Fruit fly (Drosophila melanogaster) whole organism, embryonic: Measurements from ENCODE around the gene CG32192.

Experiments used
- Atf6 ChIP-seq: fragments of 200-800 bp; sonication (Bioruptor generic); IDR thresholded peaks from 2 replicates; pipeline ENCODE4 v1.3.6; 2022; ENCODE audit warnings: missing biosample characterization, missing genetic modification characterization
- CG10209 ChIP-seq: fragments of 200-800 bp; sonication (Bioruptor generic); optimal IDR thresholded peaks from 3 replicates; lab custom pipeline; 2017; ENCODE audit warnings: missing biosample characterization, mild to moderate bottlenecking, missing genetic modification characterization, missing genetic modification reagents
- CG10654 ChIP-seq: fragments of 200-800 bp; sonication (Bioruptor generic); optimal IDR thresholded peaks from 2 replicates; lab custom pipeline; 2016; ENCODE audit warnings: missing biosample characterization, missing genetic modification characterization
- CG12769 ChIP-seq: fragments of 200-800 bp; sonication (Bioruptor generic); optimal IDR thresholded peaks from 2 replicates; lab custom pipeline; 2019; ENCODE audit warnings: missing biosample characterization, mild to moderate bottlenecking, missing genetic modification characterization, moderate library complexity
- CG13894 ChIP-seq: fragments of 200-800 bp; sonication (Bioruptor generic); optimal IDR thresholded peaks from 3 replicates; lab custom pipeline; 2018; ENCODE audit warnings: missing biosample characterization, mild to moderate bottlenecking, missing genetic modification characterization, moderate library complexity
- CG2199 ChIP-seq: fragments of 200-800 bp; sonication (Bioruptor generic); IDR thresholded peaks from 3 replicates; pipeline ENCODE4 v1.3.6; 2022; ENCODE audit warnings: missing biosample characterization, missing genetic modification characterization
- CG30431 ChIP-seq: fragments of 200-800 bp; sonication (Bioruptor generic); optimal IDR thresholded peaks from 2 replicates; lab custom pipeline; 2017; ENCODE audit warnings: missing biosample characterization, missing genetic modification characterization
- CG34224 ChIP-seq: fragments of 200-800 bp; sonication (Bioruptor generic); IDR thresholded peaks from 3 replicates; pipeline ENCODE4 v1.3.6; 2022; ENCODE audit warnings: missing biosample characterization, missing genetic modification characterization; ENCODE audit not compliant: partially characterized antibody
- CG3995 ChIP-seq: fragments of 200-800 bp; sonication (Bioruptor generic); optimal IDR thresholded peaks from 3 replicates; lab custom pipeline; 2016; ENCODE audit warnings: missing biosample characterization, missing genetic modification characterization
- CG4617 ChIP-seq: fragments of 200-800 bp; sonication (Bioruptor generic); optimal IDR thresholded peaks from 3 replicates; lab custom pipeline; 2016; ENCODE audit warnings: missing biosample characterization, missing genetic modification characterization, borderline replicate concordance
- CG6254 ChIP-seq: fragments of 200-800 bp; sonication (Bioruptor generic); optimal IDR thresholded peaks from 3 replicates; lab custom pipeline; 2017; ENCODE audit warnings: mild to moderate bottlenecking, missing biosample characterization, missing genetic modification reagents, missing genetic modification characterization
- CG7745 ChIP-seq: fragments of 200-800 bp; sonication (Bioruptor generic); optimal IDR thresholded peaks from 2 replicates; lab custom pipeline; 2018; ENCODE audit warnings: missing biosample characterization, mild to moderate bottlenecking, missing genetic modification characterization, moderate library complexity
- CG8281 ChIP-seq: fragments of 200-800 bp; sonication (Bioruptor generic); optimal IDR thresholded peaks from 2 replicates; lab custom pipeline; 2018; ENCODE audit warnings: missing biosample characterization, mild to moderate bottlenecking, missing genetic modification characterization, moderate library complexity
- CG8290 ChIP-seq, 3 experiments: fragments of 200-800 bp; sonication (Bioruptor generic); optimal IDR thresholded peaks; 2 replicates each; lab custom pipeline; 2016 to 2019; ENCODE audit warnings: missing biosample characterization in 3 of 3, missing genetic modification characterization in 3 of 3, mild to moderate bottlenecking in 2 of 3, moderate library complexity in 1 of 3
- CG8924 ChIP-seq: fragments of 200-800 bp; optimal IDR thresholded peaks from 3 replicates; lab custom pipeline; 2019; ENCODE audit warnings: missing biosample characterization, mild to moderate bottlenecking, missing genetic modification characterization, moderate library complexity
- CG8944 ChIP-seq: fragments of 200-800 bp; sonication (Bioruptor generic); optimal IDR thresholded peaks from 3 replicates; lab custom pipeline; 2016; ENCODE audit warnings: missing biosample characterization, missing genetic modification characterization
- CTCF ChIP-seq: fragments of 200-800 bp; sonication (Bioruptor generic); optimal IDR thresholded peaks from 2 replicates; lab custom pipeline; 2017; ENCODE audit warnings: missing biosample characterization, mild to moderate bottlenecking, missing genetic modification characterization, moderate library complexity
- CkIIα-i1 ChIP-seq: fragments of 200-800 bp; sonication (Bioruptor generic); IDR thresholded peaks from 2 replicates; pipeline ENCODE4 v1.3.6; 2022; ENCODE audit warnings: missing biosample characterization, missing genetic modification characterization
- Fer3 ChIP-seq: fragments of 200-800 bp; sonication (Bioruptor generic); optimal IDR thresholded peaks from 2 replicates; lab custom pipeline; 2018; ENCODE audit warnings: missing biosample characterization, mild to moderate bottlenecking, missing genetic modification characterization, moderate library complexity
- H15 ChIP-seq: fragments of 200-800 bp; sonication (Bioruptor generic); IDR thresholded peaks from 3 replicates; pipeline ENCODE4 v1.3.6; 2022; ENCODE audit warnings: missing biosample characterization, missing genetic modification characterization
- Hmr ChIP-seq: fragments of 200-800 bp; sonication (Bioruptor generic); optimal IDR thresholded peaks from 3 replicates; lab custom pipeline; 2017; ENCODE audit warnings: mild to moderate bottlenecking, missing biosample characterization, missing genetic modification reagents, missing genetic modification characterization
- Lhr ChIP-seq: fragments of 200-800 bp; sonication (Bioruptor generic); optimal IDR thresholded peaks from 3 replicates; lab custom pipeline; 2017; ENCODE audit warnings: mild to moderate bottlenecking, missing biosample characterization, missing genetic modification reagents, missing genetic modification characterization
- Spps ChIP-seq: fragments of 200-800 bp; sonication (Bioruptor generic); optimal IDR thresholded peaks from 2 replicates; lab custom pipeline; 2018; ENCODE audit warnings: missing biosample characterization, mild to moderate bottlenecking, missing genetic modification characterization
- Vsx1 ChIP-seq: fragments of 200-800 bp; sonication (Bioruptor generic); optimal IDR thresholded peaks from 2 replicates; lab custom pipeline; 2017; ENCODE audit warnings: missing biosample characterization, mild to moderate bottlenecking, missing genetic modification characterization, missing genetic modification reagents
- Xrp1 ChIP-seq: fragments of 200-800 bp; sonication (Bioruptor generic); IDR thresholded peaks from 2 replicates; pipeline ENCODE4 v1.3.6; 2022; ENCODE audit warnings: missing biosample characterization, missing genetic modification characterization
- ap ChIP-seq: fragments of 200-800 bp; sonication (Bioruptor generic); IDR thresholded peaks from 2 replicates; pipeline ENCODE4 v1.3.6; 2022; ENCODE audit warnings: missing biosample characterization, missing genetic modification characterization
- caup ChIP-seq: fragments of 200-800 bp; sonication (Bioruptor generic); optimal IDR thresholded peaks from 3 replicates; lab custom pipeline; 2017; ENCODE audit warnings: missing biosample characterization, mild to moderate bottlenecking, missing genetic modification characterization, moderate library complexity; ENCODE audit not compliant: severe bottlenecking
- cwo ChIP-seq: fragments of 200-800 bp; sonication (Bioruptor generic); optimal IDR thresholded peaks from 3 replicates; lab custom pipeline; 2017; ENCODE audit warnings: missing biosample characterization, missing genetic modification characterization, mild to moderate bottlenecking, moderate library complexity, missing genetic modification reagents
- danr ChIP-seq: fragments of 200-800 bp; sonication (Bioruptor generic); IDR thresholded peaks from 2 replicates; pipeline ENCODE4 v1.3.6; 2022; ENCODE audit warnings: missing biosample characterization, missing genetic modification characterization
- dati ChIP-seq: fragments of 200-800 bp; sonication (Bioruptor generic); IDR thresholded peaks from 2 replicates; pipeline ENCODE4 v1.3.6; 2022; ENCODE audit warnings: missing biosample characterization, missing genetic modification characterization
- ewg ChIP-seq: fragments of 200-800 bp; sonication (Bioruptor generic); optimal IDR thresholded peaks from 3 replicates; lab custom pipeline; 2017; ENCODE audit warnings: mild to moderate bottlenecking, missing biosample characterization, missing genetic modification reagents, missing genetic modification characterization
- ftz-f1 ChIP-seq: fragments of 200-800 bp; sonication (Bioruptor generic); optimal IDR thresholded peaks from 2 replicates; lab custom pipeline; 2016; ENCODE audit warnings: missing biosample characterization, missing genetic modification characterization
- gcm2 ChIP-seq: fragments of 200-800 bp; sonication (Bioruptor generic); optimal IDR thresholded peaks from 2 replicates; lab custom pipeline; 2016; ENCODE audit warnings: missing biosample characterization, missing genetic modification characterization
- hth ChIP-seq: fragments of >200 bp; optimal IDR thresholded peaks from 2 replicates; lab custom pipeline; 2017; ENCODE audit warnings: inconsistent platforms
- mirr ChIP-seq: fragments of 200-800 bp; sonication (Bioruptor generic); optimal IDR thresholded peaks from 3 replicates; lab custom pipeline; 2018; ENCODE audit warnings: missing biosample characterization, mild to moderate bottlenecking, missing genetic modification characterization
- nom ChIP-seq: fragments of 200-800 bp; sonication (Bioruptor generic); optimal IDR thresholded peaks from 2 replicates; lab custom pipeline; 2017; ENCODE audit warnings: missing biosample characterization, missing genetic modification characterization, mild to moderate bottlenecking, moderate library complexity, missing genetic modification reagents
- odd ChIP-seq: fragments of 200-800 bp; sonication (Bioruptor generic); optimal IDR thresholded peaks from 2 replicates; lab custom pipeline; 2017; ENCODE audit warnings: missing biosample characterization, mild to moderate bottlenecking, missing genetic modification characterization
- otp ChIP-seq: fragments of 200-800 bp; sonication (Bioruptor generic); IDR thresholded peaks from 3 replicates; pipeline ENCODE4, ENCODE4 v1.3.6; 2022; ENCODE audit warnings: missing biosample characterization, missing genetic modification characterization
- pum ChIP-seq: fragments of 200-800 bp; sonication (Bioruptor generic); optimal IDR thresholded peaks from 2 replicates; lab custom pipeline; 2016; ENCODE audit warnings: missing biosample characterization, missing genetic modification characterization
- rib ChIP-seq: fragments of 200-800 bp; sonication (Bioruptor generic); IDR thresholded peaks from 2 replicates; pipeline ENCODE4 v1.3.6; 2022; ENCODE audit warnings: missing biosample characterization, missing genetic modification characterization
- sd ChIP-seq: fragments of 200-800 bp; sonication (Bioruptor generic); optimal IDR thresholded peaks from 3 replicates; lab custom pipeline; 2018; ENCODE audit warnings: missing biosample characterization, mild to moderate bottlenecking, missing genetic modification characterization, moderate library complexity
- sens ChIP-seq: fragments of 200-800 bp; sonication (Bioruptor generic); peaks from one replicate; lab custom pipeline; 2016; ENCODE audit warnings: missing biosample characterization, missing genetic modification characterization
- sqz ChIP-seq: fragments of 200-800 bp; sonication (Bioruptor generic); optimal IDR thresholded peaks from 3 replicates; lab custom pipeline; 2018; ENCODE audit warnings: missing biosample characterization, mild to moderate bottlenecking, missing genetic modification characterization
- sug ChIP-seq: fragments of 200-800 bp; optimal IDR thresholded peaks from 2 replicates; lab custom pipeline; 2019; ENCODE audit warnings: missing biosample characterization, mild to moderate bottlenecking, missing genetic modification characterization, moderate library complexity
- tna ChIP-seq: fragments of 200-800 bp; sonication (Bioruptor generic); IDR thresholded peaks from 2 replicates; pipeline ENCODE4 v1.3.6; 2022; ENCODE audit warnings: missing biosample characterization, missing genetic modification characterization; ENCODE audit not compliant: partially characterized antibody
- twi ChIP-seq: fragments of 200-800 bp; optimal IDR thresholded peaks from 2 replicates; lab custom pipeline; 2019; ENCODE audit warnings: missing biosample characterization, mild to moderate bottlenecking, missing genetic modification characterization, moderate library complexity
- vnd ChIP-seq: fragments of 200-800 bp; sonication (Bioruptor generic); IDR thresholded peaks from 3 replicates; pipeline ENCODE4 v1.3.6; 2022; ENCODE audit warnings: missing biosample characterization, missing genetic modification characterization; ENCODE audit not compliant: partially characterized antibody
- zen ChIP-seq: fragments of 200-800 bp; sonication (Bioruptor generic); optimal IDR thresholded peaks from 3 replicates; lab custom pipeline; 2018; ENCODE audit warnings: missing biosample characterization, mild to moderate bottlenecking, missing genetic modification characterization, moderate library complexity
- zen2 ChIP-seq: fragments of 200-800 bp; sonication (Bioruptor generic); IDR thresholded peaks from 3 replicates; pipeline ENCODE4 v1.3.6; 2022; ENCODE audit warnings: missing biosample characterization, missing genetic modification characterization; ENCODE audit not compliant: partially characterized antibody

CG32192 gene

DNA sequence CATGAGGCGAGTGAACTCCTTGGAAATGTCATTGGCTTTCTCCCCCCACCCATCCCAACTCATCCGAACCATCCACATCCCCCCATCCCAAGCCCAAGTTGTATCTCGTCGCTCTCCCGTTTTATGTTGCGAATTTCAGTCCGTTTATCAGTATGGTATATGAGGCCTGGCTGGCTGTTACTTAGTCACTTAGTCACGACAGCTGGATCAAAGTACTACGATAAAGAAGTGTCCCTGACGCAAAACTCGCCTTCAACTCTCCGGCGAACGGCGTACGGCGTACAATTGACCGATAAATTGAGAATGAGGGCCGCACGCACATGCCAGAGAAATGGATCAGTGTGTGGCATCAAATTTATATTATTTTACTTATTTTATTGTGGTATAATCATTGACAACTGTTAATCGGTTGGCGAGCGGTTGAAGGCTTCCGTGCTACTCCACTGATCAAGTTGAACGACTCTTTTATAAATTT, 38.5 kb upstream of the CG32192 start:
- TF ChIP-seq CG3995 (GFP tag; lab: Kevin White, UChicago) (peak; percentile 30), pum (GFP tag; lab: Kevin White, UChicago) (no peak), Fer3 (no peak), danr (GFP tag; lab: Robert Waterston, UW) (no peak), Lhr (GFP tag; lab: Kevin White, UChicago) (no peak), ap (GFP tag; lab: Robert Waterston, UW) (no peak), Spps (tag; lab: Kevin White, UChicago) (no peak), Vsx1 (GFP tag; lab: Kevin White, UChicago) (no peak), CG4617 (GFP tag; lab: Kevin White, UChicago) (no peak), CG2199 (GFP tag; lab: Robert Waterston, UW) (no peak), ewg (GFP tag; lab: Kevin White, UChicago) (no peak), CG10654 (GFP tag; lab: Kevin White, UChicago) (no peak), CG6254 (GFP tag; lab: Kevin White, UChicago) (no peak), CG8944 (GFP tag; lab: Kevin White, UChicago) (no peak), sens (peak; percentile 26), zen (tag; lab: Kevin White, UChicago) (no peak), CG10209 (GFP tag; lab: Kevin White, UChicago) (no peak), CG30431 (GFP tag; lab: Kevin White, UChicago) (no peak), zen2 (GFP tag; lab: Robert Waterston, UW) (no peak), mirr (GFP tag; lab: Kevin White, UChicago) (peak; percentile 54), dati (GFP tag; lab: Robert Waterston, UW) (no peak), nom (GFP tag; lab: Kevin White, UChicago) (peak; percentile 80), CG8290 (GFP tag; optimal IDR thresholded peaks at IDR 0.05; lab: Kevin White, UChicago) (no peak), CG8290 (tag; optimal IDR thresholded peaks at IDR 0.05; lab: Kevin White, UChicago) (peak in 1 of 2 experiments; percentile 25), vnd (GFP tag; lab: Robert Waterston, UW) (no peak), CG12769 (tag; lab: Kevin White, UChicago) (peak; percentile 32), Atf6 (GFP tag; lab: Robert Waterston, UW) (no peak), CG7745 (no peak), tna (GFP tag; lab: Robert Waterston, UW) (no peak), hth (no peak), caup (GFP tag; lab: Kevin White, UChicago) (no peak), CG8281 (no peak), CkIIα-i1 (GFP tag; lab: Robert Waterston, UW) (no peak), CG34224 (GFP tag; lab: Robert Waterston, UW) (no peak), sug (tag; lab: Kevin White, UChicago) (peak; percentile 35), Xrp1 (GFP tag; lab: Robert Waterston, UW) (no peak), H15 (GFP tag; lab: Robert Waterston, UW) (no peak)

- peak; percentile 64 for TF ChIP-seq sd
- no peak for TF ChIP-seq dati (GFP tag; lab: Robert Waterston, UW)
- TF ChIP-seq CG8290 (GFP tag; optimal IDR thresholded peaks at IDR 0.05; lab: Kevin White, UChicago), result no peak
- TF ChIP-seq CG8290 (tag; optimal IDR thresholded peaks at IDR 0.05; lab: Kevin White, UChicago), result peak in 1 of 2 experiments; percentile 39
- TF ChIP-seq Hmr (GFP tag; lab: Kevin White, UChicago), result peak; percentile 24
- peak; percentile 21; the same call in 1 of the 3 replicates for TF ChIP-seq otp (GFP tag; lab: Robert Waterston, UW)
- peak; percentile 15 for TF ChIP-seq cwo (GFP tag; lab: Kevin White, UChicago)
- no peak for TF ChIP-seq gcm2 (GFP tag; lab: Kevin White, UChicago)
- TF ChIP-seq caup (GFP tag; lab: Kevin White, UChicago), result peak; percentile 12
- peak; percentile 0 for TF ChIP-seq CG8924 (tag; lab: Kevin White, UChicago)
- peak; percentile 91 for TF ChIP-seq rib
- no peak for TF ChIP-seq CTCF (GFP tag; lab: Kevin White, UChicago)
- TF ChIP-seq sqz (GFP tag; lab: Kevin White, UChicago), result peak; percentile 50
- no peak for TF ChIP-seq twi
- peak; percentile 97 for TF ChIP-seq ftz-f1 (GFP tag; lab: Kevin White, UChicago)
- peak; percentile 20 for TF ChIP-seq Vsx1 (GFP tag; lab: Kevin White, UChicago)
- peak; percentile 13 for TF ChIP-seq odd (GFP tag; lab: Kevin White, UChicago)
- peak; percentile 3 for TF ChIP-seq sens
- TF ChIP-seq CG13894, result peak; percentile 67
These were observed 38.0 kb upstream of the CG32192 start for dm6 chr3L:18002150-18002549.
